Fruit fly (Drosophila melanogaster) whole organism, embryonic: Measurements from ENCODE around the gene mRpS2.
A peak's percentile ranks its signal among the peaks of the same experiment; 100 is the strongest.

ENCODE experiments used
- Atf-2 ChIP-seq: fragments of 200-800 bp; sonication (Bioruptor generic); optimal IDR thresholded peaks from 2 replicates; lab custom pipeline; 2016; ENCODE audit warnings: missing biosample characterization, missing genetic modification characterization
- Atf6 ChIP-seq: fragments of 200-800 bp; sonication (Bioruptor generic); IDR thresholded peaks from 2 replicates; pipeline ENCODE4 v1.3.6; 2022; ENCODE audit warnings: missing biosample characterization, missing genetic modification characterization
- Blimp-1 ChIP-seq: fragments of 200-800 bp; sonication (Bioruptor generic); optimal IDR thresholded peaks from 3 replicates; lab custom pipeline; 2018; ENCODE audit warnings: missing biosample characterization, missing genetic modification characterization, mild to moderate bottlenecking, moderate library complexity, missing genetic modification reagents
- CG10147 ChIP-seq: fragments of 200-800 bp; sonication (Bioruptor generic); optimal IDR thresholded peaks from 2 replicates; lab custom pipeline; 2019; ENCODE audit warnings: missing biosample characterization, mild to moderate bottlenecking, missing genetic modification characterization, moderate library complexity
- CG10654 ChIP-seq: fragments of 200-800 bp; sonication (Bioruptor generic); optimal IDR thresholded peaks from 2 replicates; lab custom pipeline; 2016; ENCODE audit warnings: missing biosample characterization, missing genetic modification characterization
- CG10979 ChIP-seq: fragments of 200-800 bp; sonication (Bioruptor generic); optimal IDR thresholded peaks from 2 replicates; lab custom pipeline; 2018; ENCODE audit warnings: missing biosample characterization, mild to moderate bottlenecking, missing genetic modification characterization, moderate library complexity
- CG11247 ChIP-seq: fragments of 200-800 bp; sonication (Bioruptor generic); IDR thresholded peaks from 2 replicates; pipeline ENCODE4 v1.3.6; 2022; ENCODE audit warnings: missing biosample characterization, missing genetic modification characterization
- CG11696 ChIP-seq: fragments of 200-800 bp; sonication (Bioruptor generic); IDR thresholded peaks from 2 replicates; pipeline ENCODE4 v1.3.6; 2022; ENCODE audit warnings: missing biosample characterization, missing genetic modification characterization
- CG14441 ChIP-seq: fragments of 200-800 bp; sonication (Bioruptor generic); IDR thresholded peaks from 2 replicates; pipeline ENCODE4 v1.3.6; 2022; ENCODE audit warnings: missing biosample characterization, missing genetic modification characterization
- CG14710 ChIP-seq: fragments of 200-800 bp; sonication (Bioruptor generic); optimal IDR thresholded peaks from 3 replicates; lab custom pipeline; 2019; ENCODE audit warnings: missing biosample characterization, mild to moderate bottlenecking, missing genetic modification characterization, moderate library complexity
- CG1832 ChIP-seq: fragments of 200-800 bp; sonication (Bioruptor generic); optimal IDR thresholded peaks from 2 replicates; lab custom pipeline; 2017; ENCODE audit warnings: missing biosample characterization, mild to moderate bottlenecking, missing genetic modification characterization, inconsistent platforms
- CG18476 ChIP-seq: fragments of 200-800 bp; sonication (Bioruptor generic); optimal IDR thresholded peaks from 2 replicates; lab custom pipeline; 2016; ENCODE audit warnings: missing biosample characterization, mild to moderate bottlenecking, missing genetic modification characterization
- CG33213 ChIP-seq: fragments of 200-800 bp; sonication (Bioruptor generic); optimal IDR thresholded peaks from 3 replicates; lab custom pipeline; 2016; ENCODE audit warnings: missing biosample characterization, missing genetic modification characterization
- CG6813 ChIP-seq: fragments of 200-800 bp; sonication (Bioruptor generic); optimal IDR thresholded peaks from 2 replicates; lab custom pipeline; 2017; ENCODE audit warnings: missing biosample characterization, missing genetic modification characterization, mild to moderate bottlenecking, moderate library complexity, missing genetic modification reagents
- CG7839 ChIP-seq: fragments of 200-800 bp; sonication (Bioruptor generic); optimal IDR thresholded peaks from 3 replicates; lab custom pipeline; 2018; ENCODE audit warnings: missing biosample characterization, mild to moderate bottlenecking, missing genetic modification characterization, moderate library complexity
- CG7963 ChIP-seq: fragments of 200-800 bp; sonication (Bioruptor generic); IDR thresholded peaks from 3 replicates; pipeline ENCODE4 v1.3.6; 2022; ENCODE audit warnings: missing biosample characterization, missing genetic modification characterization; ENCODE audit not compliant: partially characterized antibody
- CG7987 ChIP-seq: fragments of 200-800 bp; sonication (Bioruptor generic); optimal IDR thresholded peaks from 2 replicates; lab custom pipeline; 2018; ENCODE audit warnings: missing biosample characterization, mild to moderate bottlenecking, missing genetic modification characterization, moderate library complexity
- Chrac-16 ChIP-seq: fragments of 200-800 bp; sonication (Bioruptor generic); optimal IDR thresholded peaks from 3 replicates; lab custom pipeline; 2016; ENCODE audit warnings: missing biosample characterization, missing genetic modification characterization
- Dref ChIP-seq: fragments of 200-800 bp; sonication (Bioruptor generic); IDR thresholded peaks from 2 replicates; pipeline ENCODE4 v1.3.6; 2022; ENCODE audit warnings: missing biosample characterization, missing genetic modification characterization
- Ets65A ChIP-seq: fragments of 200-800 bp; sonication (Bioruptor generic); peaks from one replicate; lab custom pipeline; 2016; ENCODE audit warnings: missing biosample characterization, missing genetic modification characterization
- Gug ChIP-seq: fragments of 200-800 bp; sonication (Bioruptor generic); IDR thresholded peaks from 4 replicates; pipeline ENCODE4 v1.3.6; 2022; ENCODE audit warnings: missing biosample characterization, missing genetic modification characterization
- Hand ChIP-seq: fragments of 200-800 bp; sonication (Bioruptor generic); optimal IDR thresholded peaks from 2 replicates; lab custom pipeline; 2017; ENCODE audit warnings: mild to moderate bottlenecking, missing biosample characterization, missing genetic modification reagents, missing genetic modification characterization
- Kr ChIP-seq: fragments of 200-800 bp; sonication (Bioruptor generic); optimal IDR thresholded peaks from 2 replicates; lab custom pipeline; 2017; ENCODE audit warnings: missing biosample characterization, mild to moderate bottlenecking, missing genetic modification characterization
- MTF-1 ChIP-seq: fragments of 200-800 bp; sonication (Bioruptor generic); optimal IDR thresholded peaks from 2 replicates; lab custom pipeline; 2018; ENCODE audit warnings: missing biosample characterization, mild to moderate bottlenecking, missing genetic modification characterization, borderline replicate concordance
- Nf-YB ChIP-seq: fragments of 200-800 bp; sonication (Bioruptor generic); optimal IDR thresholded peaks from 3 replicates; lab custom pipeline; 2019; ENCODE audit warnings: missing biosample characterization, mild to moderate bottlenecking, missing genetic modification characterization, moderate library complexity
- Oli ChIP-seq: fragments of 200-800 bp; sonication (Bioruptor generic); optimal IDR thresholded peaks from 2 replicates; lab custom pipeline; 2018; ENCODE audit warnings: missing biosample characterization, mild to moderate bottlenecking, missing genetic modification characterization, moderate library complexity
- Rx ChIP-seq: fragments of 200-800 bp; sonication (Bioruptor generic); IDR thresholded peaks from 2 replicates; pipeline ENCODE4 v1.3.6; 2022; ENCODE audit warnings: missing biosample characterization, missing genetic modification characterization
- Sin3A ChIP-seq: fragments of >200 bp; optimal IDR thresholded peaks from 2 replicates; lab custom pipeline; 2018
- al ChIP-seq: fragments of 200-800 bp; sonication (Bioruptor generic); IDR thresholded peaks from 2 replicates; pipeline ENCODE4 v1.3.6; 2022; ENCODE audit warnings: missing biosample characterization, missing genetic modification characterization
- bbx ChIP-seq: fragments of 200-800 bp; sonication (Bioruptor generic); IDR thresholded peaks from 2 replicates; pipeline ENCODE4 v1.3.6; 2022; ENCODE audit warnings: missing biosample characterization, missing genetic modification characterization; ENCODE audit not compliant: partially characterized antibody
- cg ChIP-seq: fragments of 200-800 bp; sonication (Bioruptor generic); optimal IDR thresholded peaks from 3 replicates; lab custom pipeline; 2019; ENCODE audit warnings: missing biosample characterization, mild to moderate bottlenecking, missing genetic modification characterization, moderate library complexity
- disco-r ChIP-seq: fragments of 200-800 bp; sonication (Bioruptor generic); optimal IDR thresholded peaks from 2 replicates; lab custom pipeline; 2016; ENCODE audit warnings: missing biosample characterization, missing genetic modification characterization
- dysf ChIP-seq: fragments of 200-800 bp; sonication (Bioruptor generic); IDR thresholded peaks from 3 replicates; pipeline ENCODE4 v1.3.6; 2022; ENCODE audit warnings: missing biosample characterization, missing genetic modification characterization
- grau ChIP-seq: fragments of 200-800 bp; optimal IDR thresholded peaks from 3 replicates; lab custom pipeline; 2019; ENCODE audit warnings: missing biosample characterization, mild to moderate bottlenecking, missing genetic modification characterization, moderate library complexity
- gsb ChIP-seq: fragments of 200-800 bp; sonication (Bioruptor generic); IDR thresholded peaks from 2 replicates; pipeline ENCODE4 v1.3.6; 2022; ENCODE audit warnings: missing biosample characterization, missing genetic modification characterization
- kah ChIP-seq: fragments of 200-800 bp; sonication (Bioruptor generic); optimal IDR thresholded peaks from 2 replicates; lab custom pipeline; 2018; ENCODE audit warnings: missing biosample characterization, mild to moderate bottlenecking, missing genetic modification characterization
- klu ChIP-seq: fragments of 200-800 bp; sonication (Bioruptor generic); IDR thresholded peaks from 2 replicates; pipeline ENCODE4 v1.3.6; 2022; ENCODE audit warnings: missing biosample characterization, missing genetic modification characterization
- knrl ChIP-seq: fragments of 200-800 bp; sonication (Bioruptor generic); IDR thresholded peaks from 3 replicates; pipeline ENCODE4 v1.3.6; 2022; ENCODE audit warnings: missing biosample characterization, missing genetic modification characterization; ENCODE audit not compliant: partially characterized antibody
- mam ChIP-seq: fragments of 200-800 bp; sonication (Bioruptor generic); optimal IDR thresholded peaks from 3 replicates; lab custom pipeline; 2016; ENCODE audit warnings: missing biosample characterization, missing genetic modification characterization
- nerfin-1 ChIP-seq: fragments of 200-800 bp; sonication (Bioruptor generic); optimal IDR thresholded peaks from 3 replicates; lab custom pipeline; 2019; ENCODE audit warnings: missing biosample characterization, mild to moderate bottlenecking, missing genetic modification characterization, moderate library complexity
- p53 ChIP-seq: fragments of 200-800 bp; sonication (Bioruptor generic); optimal IDR thresholded peaks from 2 replicates; lab custom pipeline; 2016; ENCODE audit warnings: missing biosample characterization, missing genetic modification characterization
- phol ChIP-seq: fragments of 200-800 bp; sonication (Bioruptor generic); optimal IDR thresholded peaks from 3 replicates; lab custom pipeline; 2018; ENCODE audit warnings: missing biosample characterization, mild to moderate bottlenecking, missing genetic modification characterization, moderate library complexity
- sens ChIP-seq: fragments of 200-800 bp; sonication (Bioruptor generic); peaks from one replicate; lab custom pipeline; 2016; ENCODE audit warnings: missing biosample characterization, missing genetic modification characterization
- so ChIP-seq: fragments of 200-800 bp; sonication (Bioruptor generic); IDR thresholded peaks from 3 replicates; pipeline ENCODE4 v1.3.6; 2022; ENCODE audit warnings: missing biosample characterization, missing genetic modification characterization
- tap ChIP-seq: fragments of 200-800 bp; optimal IDR thresholded peaks from 3 replicates; lab custom pipeline; 2019; ENCODE audit warnings: missing biosample characterization, mild to moderate bottlenecking, missing genetic modification characterization, moderate library complexity
- tin ChIP-seq: fragments of 200-800 bp; sonication (Bioruptor generic); optimal IDR thresholded peaks from 3 replicates; lab custom pipeline; 2016; ENCODE audit warnings: missing biosample characterization, missing genetic modification characterization
- tll ChIP-seq, 2 experiments: fragments of 200-800 bp in 1 of 2; fragments of >200 bp in 1 of 2; sonication (Bioruptor generic) in 1 of 2; optimal IDR thresholded peaks; 2 replicates each; lab custom pipeline; 2017 to 2019; ENCODE audit warnings: missing biosample characterization in 2 of 2, missing genetic modification characterization in 2 of 2, mild to moderate bottlenecking in 1 of 2, moderate library complexity in 1 of 2
- wdn ChIP-seq: fragments of 200-800 bp; sonication (Bioruptor generic); IDR thresholded peaks from 2 replicates; pipeline ENCODE4 v1.3.6; 2022; ENCODE audit warnings: missing biosample characterization, missing genetic modification characterization
- zfh1 ChIP-seq: fragments of 200-800 bp; sonication (Bioruptor generic); IDR thresholded peaks from 3 replicates; pipeline ENCODE4 v1.3.6; 2022; ENCODE audit warnings: missing biosample characterization, missing genetic modification characterization
- zfh2 ChIP-seq: fragments of 200-800 bp; sonication (Bioruptor generic); optimal IDR thresholded peaks from 2 replicates; lab custom pipeline; 2016; ENCODE audit warnings: missing biosample characterization, missing genetic modification characterization

Gene mRpS2

DNA sequence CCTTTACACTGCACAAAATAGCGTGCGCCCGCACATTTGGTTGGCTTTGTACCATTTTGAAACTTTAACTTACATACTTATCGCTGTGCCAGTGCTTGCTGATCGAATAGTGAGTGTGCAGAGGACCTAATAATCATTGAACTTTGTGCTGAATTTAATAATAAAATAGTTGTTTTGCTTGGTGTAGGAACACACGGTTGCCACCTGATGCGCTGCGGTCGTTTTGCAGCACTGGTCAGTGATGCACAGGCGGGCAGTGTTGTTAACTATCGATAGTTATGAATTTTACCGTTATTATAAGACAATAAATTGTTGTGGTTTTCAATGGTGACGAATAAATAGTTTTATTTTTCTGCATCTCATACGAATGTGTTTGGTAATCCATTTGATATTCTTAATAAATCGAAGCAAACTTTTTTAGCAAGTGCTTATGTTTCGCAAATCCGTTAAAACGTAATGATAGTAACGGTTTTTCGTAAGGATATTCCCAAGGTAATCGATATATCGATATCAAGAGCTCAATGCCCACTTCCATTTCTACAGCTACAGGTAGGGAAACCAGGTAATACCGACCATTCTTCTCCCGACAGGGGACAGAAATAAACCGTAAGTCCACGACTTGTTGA lies 12.3 kb downstream of the mRpS2 start, which contains the start of the genes tank and CG12194 (continued):
- TF ChIP-seq grau (peak; percentile 97), phol (peak; percentile 98), Blimp-1 (peak; percentile 97), zfh1 (peak; percentile 100), tin (peak; percentile 99), Chrac-16 (GFP tag; lab: Kevin White, UChicago) (peak; percentile 99), Rx (GFP tag; lab: Robert Waterston, UW) (peak; percentile 99), tll (GFP tag; optimal IDR thresholded peaks at IDR 0.05; lab: Kevin White, UChicago) (peak in 1 of 2 experiments; percentile 31), CG10147 (GFP tag; lab: Kevin White, UChicago) (peak; percentile 95), mam (peak; percentile 99), CG33213 (GFP tag; lab: Kevin White, UChicago) (peak; percentile 99), bbx (GFP tag; lab: Robert Waterston, UW) (peak; percentile 73), Hand (peak; percentile 94), CG14710 (tag; lab: Kevin White, UChicago) (peak; percentile 97), disco-r (GFP tag; lab: Kevin White, UChicago) (peak; percentile 98), dysf (GFP tag; lab: Robert Waterston, UW) (peak; percentile 99), MTF-1 (GFP tag; lab: Kevin White, UChicago) (peak; percentile 98), p53 (peak; percentile 97), gsb (GFP tag; lab: Robert Waterston, UW) (peak; percentile 98), CG14441 (GFP tag; lab: Robert Waterston, UW) (peak; percentile 99), Dref (GFP tag; lab: Robert Waterston, UW) (peak; percentile 76), klu (GFP tag; lab: Robert Waterston, UW) (peak; percentile 98), CG10654 (GFP tag; lab: Kevin White, UChicago) (peak; percentile 99), kah (GFP tag; lab: Kevin White, UChicago) (peak; percentile 84), Nf-YB (GFP tag; lab: Kevin White, UChicago) (peak; percentile 88), Kr (peak; percentile 37), knrl (GFP tag; lab: Robert Waterston, UW) (peak; percentile 84), sens (GFP tag; lab: Kevin White, UChicago) (peak; percentile 100), Ets65A (GFP tag; lab: Kevin White, UChicago) (peak; percentile 100), CG11696 (GFP tag; lab: Robert Waterston, UW) (peak; percentile 97), CG11247 (peak; percentile 99), Oli (tag; lab: Kevin White, UChicago) (peak; percentile 99), CG6813 (GFP tag; lab: Kevin White, UChicago) (peak; percentile 98), Atf-2 (GFP tag; lab: Kevin White, UChicago) (peak; percentile 99), CG10979 (tag; lab: Kevin White, UChicago) (peak; percentile 99), CG7839 (tag; lab: Kevin White, UChicago) (peak; percentile 99), Sin3A (lab: Kevin White, UChicago) (peak; percentile 84), nerfin-1 (tag; lab: Kevin White, UChicago) (peak; percentile 91), wdn (peak; percentile 99), cg (GFP tag; lab: Kevin White, UChicago) (no peak), CG18476 (GFP tag; lab: Kevin White, UChicago) (peak; percentile 98), al (GFP tag; lab: Robert Waterston, UW) (peak; percentile 98), tap (tag; lab: Kevin White, UChicago) (peak; percentile 98), CG7987 (GFP tag; lab: Kevin White, UChicago) (peak; percentile 98), CG7963 (peak; percentile 45; the same call in 2 of the 3 replicates), Gug (peak; percentile 100), CG1832 (GFP tag; lab: Kevin White, UChicago) (no peak), so (GFP tag; lab: Robert Waterston, UW) (peak; percentile 99), zfh2 (peak; percentile 99), Atf6 (GFP tag; lab: Robert Waterston, UW) (peak; percentile 99)
